Worm (Caenorhabditis elegans): ENCODE measurements around the gene ZK112.4.

ce11 chrIII:7731085-7731484 is 1.3 kb upstream of the ZK112.4 start:
- TF ChIP-seq sma-3 (GFP tag; optimal IDR thresholded peaks at IDR 0.05) (no peak), zag-1 (tag; optimal IDR thresholded peaks at IDR 0.05) (no peak)

All from whole organism, L2 larva.